Worm (Caenorhabditis elegans) whole organism, mixed stage, embryonic: ENCODE results near the gene C28H8.3.

ENCODE experiments used
- ceh-83 ChIP-seq: fragments of 200-800 bp; sonication (Bioruptor generic); optimal IDR thresholded peaks from 2 replicates; lab custom pipeline; 2018; ENCODE audit warnings: mild to moderate bottlenecking, missing genetic modification characterization, missing compliant biosample characterization
- ces-1 ChIP-seq: fragments of 150-350 bp; optimal IDR thresholded peaks from 2 replicates; lab custom pipeline; 2014; ENCODE audit warnings: missing biosample characterization, missing genetic modification reagents, missing genetic modification characterization
- elt-1 ChIP-seq: sonication (generic microtip); optimal IDR thresholded peaks from 2 replicates; lab custom pipeline; 2017; ENCODE audit warnings: missing genetic modification characterization, mild to moderate bottlenecking, missing compliant biosample characterization, antibody characterized with exemption, moderate library complexity, borderline replicate concordance; ENCODE audit not compliant: insufficient read depth
- hlh-1 ChIP-seq: fragments of 150-350 bp; optimal IDR thresholded peaks from 2 replicates; lab custom pipeline; 2014; ENCODE audit warnings: missing biosample characterization, missing genetic modification reagents, missing genetic modification characterization
- lin-13 ChIP-seq: fragments of 150-350 bp; optimal IDR thresholded peaks from 2 replicates; lab custom pipeline; 2014; ENCODE audit warnings: missing biosample characterization, missing genetic modification characterization
- lin-32 ChIP-seq: fragments of 200-800 bp; sonication (Bioruptor generic); optimal IDR thresholded peaks from 2 replicates; lab custom pipeline; 2018; ENCODE audit warnings: mild to moderate bottlenecking, missing genetic modification characterization, missing compliant biosample characterization
- lsy-2 ChIP-seq: fragments of 150-350 bp; optimal IDR thresholded peaks from 2 replicates; lab custom pipeline; 2014; ENCODE audit warnings: missing biosample characterization, missing genetic modification characterization
- nhr-237 ChIP-seq: fragments of 150-350 bp; optimal IDR thresholded peaks from 2 replicates; lab custom pipeline; 2014; ENCODE audit warnings: missing biosample characterization, missing genetic modification characterization
- nhr-28 ChIP-seq: fragments of 150-350 bp; optimal IDR thresholded peaks from 2 replicates; lab custom pipeline; 2014; ENCODE audit warnings: missing biosample characterization, missing genetic modification characterization
- snpc-4 ChIP-seq: fragments of 150-350 bp; optimal IDR thresholded peaks from 2 replicates; lab custom pipeline; 2014; ENCODE audit warnings: missing biosample characterization, missing genetic modification characterization
- unc-62 ChIP-seq: fragments of 150-350 bp; optimal IDR thresholded peaks from 2 replicates; lab custom pipeline; 2014; ENCODE audit warnings: missing biosample characterization, missing genetic modification reagents, missing genetic modification characterization
- zip-8 ChIP-seq: fragments of 150-350 bp; optimal IDR thresholded peaks from 2 replicates; lab custom pipeline; 2014; ENCODE audit warnings: missing biosample characterization, missing genetic modification characterization
- ztf-11 ChIP-seq: fragments of 150-350 bp; optimal IDR thresholded peaks from 2 replicates; lab custom pipeline; 2014; ENCODE audit warnings: missing biosample characterization, missing genetic modification characterization

DNA sequence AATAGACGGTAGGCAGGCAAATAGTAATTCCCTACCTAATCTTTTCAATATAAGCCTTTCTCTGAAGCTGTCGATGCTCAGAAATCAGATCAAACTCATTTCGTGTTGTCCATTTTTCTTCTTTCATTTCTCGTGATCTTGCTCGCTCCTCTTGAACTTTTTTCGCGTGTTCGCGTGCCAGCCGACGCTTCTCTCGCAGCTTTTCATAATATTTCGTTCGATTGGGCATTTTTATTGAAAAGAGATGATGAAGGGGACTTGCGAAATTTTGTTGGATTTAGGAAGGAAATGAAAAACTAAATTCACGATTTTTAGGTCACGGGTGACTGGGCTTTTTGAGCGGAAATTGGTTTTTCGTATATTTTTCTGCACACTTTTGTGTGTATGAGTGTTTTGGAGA, 28.5 kb downstream of the C28H8.3 start, which contains the start of gene EGAP1.1:
- TF ChIP-seq hlh-1 (tag; lab: Kevin White, UChicago), result no peak
- no peak for TF ChIP-seq lin-13 (tag; lab: Kevin White, UChicago)
- TF ChIP-seq nhr-28, result no peak
- TF ChIP-seq unc-62 (GFP tag; lab: Kevin White, UChicago), result no peak
- no peak for TF ChIP-seq zip-8 (tag; lab: Kevin White, UChicago)
- no peak for TF ChIP-seq snpc-4 (tag; lab: Kevin White, UChicago)
- TF ChIP-seq ceh-83 (GFP tag; lab: Kevin White, UChicago), result no peak
- TF ChIP-seq lsy-2 (tag; lab: Kevin White, UChicago), result no peak
- TF ChIP-seq lin-32 (GFP tag; lab: Kevin White, UChicago), result no peak
- TF ChIP-seq ztf-11 (tag; lab: Kevin White, UChicago), result no peak
- no peak for TF ChIP-seq elt-1 (tag; lab: Kevin White, UChicago)
- TF ChIP-seq ces-1 (GFP tag; lab: Kevin White, UChicago), result no peak
- no peak for TF ChIP-seq nhr-237 (tag; lab: Kevin White, UChicago)
